Worm (Caenorhabditis elegans): ENCODE measurements around the gene K10G4.10.
"Not testable (repeated sequence)": the region's sequence is repeated elsewhere in the genome, so short reads cannot be mapped to it uniquely, and the experiment has no call there.

K10G4.10 gene

ce11 chrV:17257637-17258036 is 15.7 kb upstream of the K10G4.10 start:
- no peak for TF ChIP-seq F13H6.1 (tag; optimal IDR thresholded peaks at IDR 0.05)
- no peak for TF ChIP-seq C38D4.7 (GFP tag; optimal IDR thresholded peaks at IDR 0.05)
- TF ChIP-seq hlh-8 (tag; optimal IDR thresholded peaks at IDR 0.05) = no peak
- no peak for TF ChIP-seq unc-55 (GFP tag; optimal IDR thresholded peaks at IDR 0.05)
- TF ChIP-seq madf-2 (tag; optimal IDR thresholded peaks at IDR 0.05) = no peak
- TF ChIP-seq unc-86 (tag; optimal IDR thresholded peaks at IDR 0.05) = no peak
- no peak for TF ChIP-seq tbx-7 (tag; optimal IDR thresholded peaks at IDR 0.05)
- TF ChIP-seq ttx-3 (tag; optimal IDR thresholded peaks at IDR 0.05) = no peak
- no peak for TF ChIP-seq ets-4 (tag; optimal IDR thresholded peaks at IDR 0.05)
- no peak for TF ChIP-seq ceh-9 (tag; optimal IDR thresholded peaks at IDR 0.05)
- no peak for TF ChIP-seq fax-1 (tag; optimal IDR thresholded peaks at IDR 0.05)
- TF ChIP-seq npax-4 (tag; optimal IDR thresholded peaks at IDR 0.05) = no peak
- no peak for TF ChIP-seq pros-1 (tag; optimal IDR thresholded peaks at IDR 0.05)

- TF ChIP-seq pqm-1 (tag; optimal IDR thresholded peaks at IDR 0.05) = no peak
- TF ChIP-seq K09A11.1 (tag; optimal IDR thresholded peaks at IDR 0.05; ENCODE audit: insufficient read depth) = no peak
- TF ChIP-seq ceh-24 (tag; optimal IDR thresholded peaks at IDR 0.05) = no peak
- TF ChIP-seq sdc-2 (tag; optimal IDR thresholded peaks at IDR 0.05) = no peak
- TF ChIP-seq ceh-34 (tag; optimal IDR thresholded peaks at IDR 0.05) = no peak
- TF ChIP-seq ama-1 (optimal IDR thresholded peaks at IDR 0.05) = no peak
- no peak for TF ChIP-seq unc-55 (GFP tag; optimal IDR thresholded peaks at IDR 0.05)
- no peak for TF ChIP-seq ceh-22 (tag; optimal IDR thresholded peaks at IDR 0.05)
- no peak for TF ChIP-seq ceh-31 (tag; optimal IDR thresholded peaks at IDR 0.05)
- TF ChIP-seq syd-9 (tag; optimal IDR thresholded peaks at IDR 0.05) = no peak
- no peak for TF ChIP-seq hlh-8 (tag; optimal IDR thresholded peaks at IDR 0.05)
Measured at ce11 chrV:17258244-17258643, 15.1 kb upstream of the K10G4.10 start.

- no peak for TF ChIP-seq T23F11.4 (GFP tag; optimal IDR thresholded peaks at IDR 0.05)
- TF ChIP-seq hlh-15 (tag; optimal IDR thresholded peaks at IDR 0.05) = no peak
- no peak for TF ChIP-seq ceh-30 (tag; optimal IDR thresholded peaks at IDR 0.05)
- no peak for TF ChIP-seq Y22D7AL.16 (tag; optimal IDR thresholded peaks at IDR 0.05)
- no peak for TF ChIP-seq ama-1 (optimal IDR thresholded peaks at IDR 0.05)
- no peak for TF ChIP-seq gmeb-2 (tag; optimal IDR thresholded peaks at IDR 0.05)
- TF ChIP-seq unc-42 (tag; optimal IDR thresholded peaks at IDR 0.05) = no peak
- no peak for TF ChIP-seq sox-2 (GFP tag; IDR thresholded peaks at IDR 0.05)
- no peak for TF ChIP-seq ceh-24 (tag; optimal IDR thresholded peaks at IDR 0.05)
Measured at ce11 chrV:17258868-17259267, 14.5 kb upstream of the K10G4.10 start, which contains the start of gene fbxa-85. Gene fbxa-85 (plus strand): TSS chrV:17259168.

- no peak for TF ChIP-seq syd-9 (tag; optimal IDR thresholded peaks at IDR 0.05)
- TF ChIP-seq pag-3 (tag; optimal IDR thresholded peaks at IDR 0.05; ENCODE audit: borderline replicate concordance) = peak; percentile 43
- no peak for TF ChIP-seq ceh-22 (tag; optimal IDR thresholded peaks at IDR 0.05)
Measured at ce11 chrV:17261385-17261784, 12.0 kb upstream of the K10G4.10 start.

- not testable (repeated sequence) for TF ChIP-seq sdc-2, ztf-16, che-1 (tag; optimal IDR thresholded peaks at IDR 0.05)
Measured at ce11 chrV:17264855-17265254, 8.5 kb upstream of the K10G4.10 start, which contains the start of gene K10G4.3. Gene K10G4.3 (minus strand): TSS chrV:17264955.

ce11 chrV:17272112-17272511 is 1.2 kb upstream of the K10G4.10 start:
- no peak for TF ChIP-seq syd-9 (tag; optimal IDR thresholded peaks at IDR 0.05)
- no peak for TF ChIP-seq nfya-1 (tag; optimal IDR thresholded peaks at IDR 0.05)
- TF ChIP-seq C38D4.7 (GFP tag; optimal IDR thresholded peaks at IDR 0.05) = no peak
- no peak for TF ChIP-seq K02D7.2 (tag; optimal IDR thresholded peaks at IDR 0.05)
- TF ChIP-seq ceh-30 (tag; optimal IDR thresholded peaks at IDR 0.05) = no peak
- TF ChIP-seq hlh-15 (tag; optimal IDR thresholded peaks at IDR 0.05) = no peak
- no peak for TF ChIP-seq sdc-2 (tag; optimal IDR thresholded peaks at IDR 0.05)
- TF ChIP-seq lin-11 (tag; optimal IDR thresholded peaks at IDR 0.05) = no peak
- TF ChIP-seq pax-1 (tag; optimal IDR thresholded peaks at IDR 0.05) = no peak
- TF ChIP-seq elt-4 (tag; optimal IDR thresholded peaks at IDR 0.05) = no peak
- no peak for TF ChIP-seq ceh-22 (tag; optimal IDR thresholded peaks at IDR 0.05)
- TF ChIP-seq nhr-11 (tag; optimal IDR thresholded peaks at IDR 0.05) = no peak
- no peak for TF ChIP-seq npax-4 (tag; optimal IDR thresholded peaks at IDR 0.05)
- no peak for TF ChIP-seq ceh-19 (GFP tag; optimal IDR thresholded peaks at IDR 0.05)
- TF ChIP-seq ceh-48 (tag; optimal IDR thresholded peaks at IDR 0.05) = no peak

All from whole organism, late embryonic.